Worm (Caenorhabditis elegans): ENCODE data around the gene faah-6.

- no peak for TF ChIP-seq pha-4 (tag; optimal IDR thresholded peaks at IDR 0.05)
- TF ChIP-seq ceh-82 (tag; optimal IDR thresholded peaks at IDR 0.05): no peak
- TF ChIP-seq R02D3.7 (tag; optimal IDR thresholded peaks at IDR 0.05): no peak
- TF ChIP-seq lin-39 (tag; optimal IDR thresholded peaks at IDR 0.05): no peak
- TF ChIP-seq elt-3 (tag; optimal IDR thresholded peaks at IDR 0.05): no peak
- no peak for TF ChIP-seq jun-1 (tag; optimal IDR thresholded peaks at IDR 0.05)
- no peak for TF ChIP-seq nhr-77 (tag; optimal IDR thresholded peaks at IDR 0.05)
- TF ChIP-seq unc-62 (GFP tag; optimal IDR thresholded peaks at IDR 0.05): no peak
- TF ChIP-seq elt-2 (tag; optimal IDR thresholded peaks at IDR 0.05): no peak
- no peak for TF ChIP-seq nhr-25 (tag; optimal IDR thresholded peaks at IDR 0.05)
Measured at ce11 chrIII:11629354-11629753, 20.9 kb upstream of the faah-6 start, which contains the start of gene Y66A7A.7.
